Fruit fly (Drosophila melanogaster) whole organism, embryonic: ENCODE measurements around the gene Dif.

Experiments used
- Blimp-1 ChIP-seq: fragments of 200-800 bp; sonication (Bioruptor generic); optimal IDR thresholded peaks from 3 replicates; lab custom pipeline; 2018; ENCODE audit warnings: missing biosample characterization, missing genetic modification characterization, mild to moderate bottlenecking, moderate library complexity, missing genetic modification reagents
- BtbVII ChIP-seq: fragments of 200-800 bp; sonication (Bioruptor generic); optimal IDR thresholded peaks from 3 replicates; lab custom pipeline; 2017; ENCODE audit warnings: missing biosample characterization, mild to moderate bottlenecking, missing genetic modification characterization
- CG10431 ChIP-seq: fragments of 200-800 bp; sonication (Bioruptor generic); optimal IDR thresholded peaks from 3 replicates; lab custom pipeline; 2018; ENCODE audit warnings: missing biosample characterization, mild to moderate bottlenecking, missing genetic modification characterization
- CG12744 ChIP-seq: fragments of 200-800 bp; sonication (Bioruptor generic); optimal IDR thresholded peaks from 2 replicates; lab custom pipeline; 2016; ENCODE audit warnings: missing biosample characterization, missing genetic modification characterization
- CG12769 ChIP-seq: fragments of 200-800 bp; sonication (Bioruptor generic); optimal IDR thresholded peaks from 2 replicates; lab custom pipeline; 2019; ENCODE audit warnings: missing biosample characterization, mild to moderate bottlenecking, missing genetic modification characterization, moderate library complexity
- CG12942 ChIP-seq: fragments of 200-800 bp; sonication (Bioruptor generic); optimal IDR thresholded peaks from 3 replicates; lab custom pipeline; 2016; ENCODE audit warnings: missing biosample characterization, missing genetic modification characterization
- CG13123 ChIP-seq: fragments of 200-800 bp; sonication (Bioruptor generic); optimal IDR thresholded peaks from 2 replicates; lab custom pipeline; 2016; ENCODE audit warnings: missing biosample characterization, missing genetic modification characterization
- CG13775 ChIP-seq: fragments of 200-800 bp; sonication (Bioruptor generic); optimal IDR thresholded peaks from 3 replicates; lab custom pipeline; 2017; ENCODE audit warnings: missing biosample characterization, mild to moderate bottlenecking, missing genetic modification characterization
- CG15601 ChIP-seq: fragments of 200-800 bp; sonication (Bioruptor generic); optimal IDR thresholded peaks from 3 replicates; lab custom pipeline; 2019; ENCODE audit warnings: missing biosample characterization, mild to moderate bottlenecking, missing genetic modification characterization, moderate library complexity
- CG1602 ChIP-seq: fragments of 200-800 bp; sonication (Bioruptor generic); optimal IDR thresholded peaks from 3 replicates; lab custom pipeline; 2016; ENCODE audit warnings: missing biosample characterization, missing genetic modification characterization
- CG17568 ChIP-seq: fragments of 200-800 bp; sonication (Bioruptor generic); optimal IDR thresholded peaks from 2 replicates; lab custom pipeline; 2018; ENCODE audit warnings: missing biosample characterization, mild to moderate bottlenecking, missing genetic modification characterization, moderate library complexity
- CG17802 ChIP-seq: fragments of 200-800 bp; sonication (Bioruptor generic); optimal IDR thresholded peaks from 2 replicates; lab custom pipeline; 2018; ENCODE audit warnings: missing biosample characterization, mild to moderate bottlenecking, missing genetic modification characterization, moderate library complexity
- CG18764 ChIP-seq: fragments of 200-800 bp; sonication (Bioruptor generic); optimal IDR thresholded peaks from 3 replicates; lab custom pipeline; 2016; ENCODE audit warnings: missing biosample characterization, missing genetic modification characterization
- CG2129 ChIP-seq: fragments of 200-800 bp; sonication (Bioruptor generic); IDR thresholded peaks from 2 replicates; pipeline ENCODE4 v1.3.6; 2022; ENCODE audit warnings: missing biosample characterization, missing genetic modification characterization; ENCODE audit not compliant: partially characterized antibody
- CG3065 ChIP-seq: fragments of 200-800 bp; sonication (Bioruptor generic); optimal IDR thresholded peaks from 2 replicates; lab custom pipeline; 2016; ENCODE audit warnings: missing biosample characterization, missing genetic modification characterization
- CG3838 ChIP-seq: fragments of 200-800 bp; sonication (Bioruptor generic); optimal IDR thresholded peaks from 3 replicates; lab custom pipeline; 2016; ENCODE audit warnings: missing biosample characterization, missing genetic modification characterization
- CG42726 ChIP-seq: fragments of 200-800 bp; sonication (Bioruptor generic); IDR thresholded peaks from 2 replicates; pipeline ENCODE4 v1.3.6; 2022; ENCODE audit warnings: missing biosample characterization, missing genetic modification characterization; ENCODE audit not compliant: partially characterized antibody
- CG4730 ChIP-seq: fragments of 200-800 bp; sonication (Bioruptor generic); IDR thresholded peaks from 2 replicates; pipeline ENCODE4 v1.3.6; 2022; ENCODE audit warnings: missing biosample characterization, missing genetic modification characterization
- CG5180 ChIP-seq: fragments of 200-800 bp; sonication (Bioruptor generic); optimal IDR thresholded peaks from 3 replicates; lab custom pipeline; 2017; ENCODE audit warnings: missing biosample characterization, missing genetic modification characterization, mild to moderate bottlenecking, moderate library complexity, missing genetic modification reagents
- CG6272 ChIP-seq: fragments of 200-800 bp; sonication (Bioruptor generic); IDR thresholded peaks from 2 replicates; pipeline ENCODE4 v1.3.6; 2022; ENCODE audit warnings: missing biosample characterization, missing genetic modification characterization
- Dfd ChIP-seq, 2 experiments: fragments of >200 bp; optimal IDR thresholded peaks; 2 replicates each; lab custom pipeline; 2017; ENCODE audit warnings: missing biosample characterization in 2 of 2, missing genetic modification characterization in 2 of 2
- Dip3 ChIP-seq: fragments of 200-800 bp; sonication (Bioruptor generic); optimal IDR thresholded peaks from 3 replicates; lab custom pipeline; 2016; ENCODE audit warnings: missing biosample characterization, missing genetic modification characterization
- Drgx ChIP-seq: fragments of 200-800 bp; sonication (Bioruptor generic); IDR thresholded peaks from 2 replicates; pipeline ENCODE4 v1.3.6; 2022; ENCODE audit warnings: missing biosample characterization, missing genetic modification characterization
- H2.0 ChIP-seq: fragments of 200-800 bp; sonication (Bioruptor generic); IDR thresholded peaks from 2 replicates; pipeline ENCODE4 v1.3.6; 2022; ENCODE audit warnings: missing biosample characterization, missing genetic modification characterization
- HLH3B ChIP-seq: fragments of 200-800 bp; sonication (Bioruptor generic); IDR thresholded peaks from 2 replicates; pipeline ENCODE4 v1.3.6; 2022; ENCODE audit warnings: missing biosample characterization, missing genetic modification characterization
- Hr78 ChIP-seq, 2 experiments: fragments of 200-800 bp in 1 of 2; fragments of >200 bp in 1 of 2; sonication (Bioruptor generic) in 1 of 2; optimal IDR thresholded peaks; 2 replicates each; lab custom pipeline; 2017 to 2019; ENCODE audit warnings: missing biosample characterization in 2 of 2, missing genetic modification characterization in 2 of 2, mild to moderate bottlenecking in 1 of 2, moderate library complexity in 1 of 2
- MESR4 ChIP-seq: fragments of 200-800 bp; sonication (Bioruptor generic); optimal IDR thresholded peaks from 2 replicates; lab custom pipeline; 2018; ENCODE audit warnings: missing biosample characterization, mild to moderate bottlenecking, missing genetic modification characterization, moderate library complexity
- Mad ChIP-seq: fragments of 200-800 bp; sonication (Bioruptor generic); optimal IDR thresholded peaks from 2 replicates; lab custom pipeline; 2016; ENCODE audit warnings: missing biosample characterization, missing genetic modification characterization
- NC2β ChIP-seq: fragments of 200-800 bp; sonication (Bioruptor generic); optimal IDR thresholded peaks from 2 replicates; lab custom pipeline; 2016; ENCODE audit warnings: missing biosample characterization, missing genetic modification characterization
- Sox102F ChIP-seq: fragments of 200-800 bp; sonication (Bioruptor generic); optimal IDR thresholded peaks from 2 replicates; lab custom pipeline; 2018; ENCODE audit warnings: missing biosample characterization, mild to moderate bottlenecking, missing genetic modification characterization, moderate library complexity
- br ChIP-seq: fragments of >200 bp; optimal IDR thresholded peaks from 2 replicates; lab custom pipeline; 2017
- chif ChIP-seq, 2 experiments: fragments of 200-800 bp; sonication (Bioruptor generic); optimal IDR thresholded peaks; 3 replicates each; lab custom pipeline; 2016; ENCODE audit warnings: missing biosample characterization in 2 of 2, missing genetic modification characterization in 2 of 2
- chinmo ChIP-seq: fragments of 200-800 bp; sonication (Bioruptor generic); IDR thresholded peaks from 4 replicates; pipeline ENCODE4 v1.3.6; 2022; ENCODE audit warnings: missing biosample characterization, missing genetic modification characterization; ENCODE audit not compliant: partially characterized antibody
- danr ChIP-seq: fragments of 200-800 bp; sonication (Bioruptor generic); IDR thresholded peaks from 2 replicates; pipeline ENCODE4 v1.3.6; 2022; ENCODE audit warnings: missing biosample characterization, missing genetic modification characterization
- dati ChIP-seq: fragments of 200-800 bp; sonication (Bioruptor generic); IDR thresholded peaks from 2 replicates; pipeline ENCODE4 v1.3.6; 2022; ENCODE audit warnings: missing biosample characterization, missing genetic modification characterization
- dmrt99B ChIP-seq: fragments of 200-800 bp; sonication (Bioruptor generic); optimal IDR thresholded peaks from 2 replicates; lab custom pipeline; 2018; ENCODE audit warnings: missing biosample characterization, mild to moderate bottlenecking, missing genetic modification characterization, moderate library complexity
- ftz-f1 ChIP-seq: fragments of 200-800 bp; sonication (Bioruptor generic); optimal IDR thresholded peaks from 2 replicates; lab custom pipeline; 2016; ENCODE audit warnings: missing biosample characterization, missing genetic modification characterization
- ham ChIP-seq: fragments of 200-800 bp; sonication (Bioruptor generic); IDR thresholded peaks from 2 replicates; pipeline ENCODE4 v1.3.6; 2022; ENCODE audit warnings: missing biosample characterization, missing genetic modification characterization
- hb ChIP-seq: fragments of 200-800 bp; sonication (Bioruptor generic); IDR thresholded peaks from 3 replicates; pipeline ENCODE4 v1.3.6; 2022; ENCODE audit warnings: missing biosample characterization, missing genetic modification characterization; ENCODE audit not compliant: partially characterized antibody
- jigr1 ChIP-seq: fragments of 200-800 bp; sonication (Bioruptor generic); IDR thresholded peaks from 3 replicates; pipeline ENCODE4 v1.3.6; 2022; ENCODE audit warnings: missing biosample characterization, missing genetic modification characterization
- lbe ChIP-seq: fragments of 200-800 bp; sonication (Bioruptor generic); optimal IDR thresholded peaks from 2 replicates; lab custom pipeline; 2016; ENCODE audit warnings: missing biosample characterization, mild to moderate bottlenecking, missing genetic modification characterization
- lmd ChIP-seq: fragments of 200-800 bp; sonication (Bioruptor generic); IDR thresholded peaks from 2 replicates; pipeline ENCODE4 v1.3.6; 2022; ENCODE audit warnings: missing biosample characterization, missing genetic modification characterization
- luna ChIP-seq: fragments of 200-800 bp; sonication (Bioruptor generic); optimal IDR thresholded peaks from 2 replicates; lab custom pipeline; 2016; ENCODE audit warnings: missing biosample characterization, missing genetic modification characterization
- pho ChIP-seq: fragments of 200-800 bp; sonication (Bioruptor generic); optimal IDR thresholded peaks from 2 replicates; lab custom pipeline; 2016; ENCODE audit warnings: missing biosample characterization, missing genetic modification characterization
- slbo ChIP-seq: fragments of 200-800 bp; sonication (Bioruptor generic); IDR thresholded peaks from 2 replicates; pipeline ENCODE4 v1.3.6; 2022; ENCODE audit warnings: missing biosample characterization, missing genetic modification characterization
- sna ChIP-seq: fragments of 200-800 bp; sonication (Bioruptor generic); IDR thresholded peaks from 2 replicates; pipeline ENCODE4 v1.3.6; 2022; ENCODE audit warnings: missing biosample characterization, missing genetic modification characterization; ENCODE audit not compliant: partially characterized antibody
- stwl ChIP-seq: fragments of 200-800 bp; sonication (Bioruptor generic); optimal IDR thresholded peaks from 3 replicates; lab custom pipeline; 2018; ENCODE audit warnings: missing biosample characterization, mild to moderate bottlenecking, missing genetic modification characterization, moderate library complexity
- toy ChIP-seq: fragments of 200-800 bp; sonication (Bioruptor generic); IDR thresholded peaks from 2 replicates; pipeline ENCODE4 v1.3.6; 2022; ENCODE audit warnings: missing biosample characterization, missing genetic modification characterization
- trh ChIP-seq: fragments of 200-800 bp; sonication (Bioruptor generic); optimal IDR thresholded peaks from 2 replicates; lab custom pipeline; 2016; ENCODE audit warnings: missing biosample characterization, missing genetic modification characterization
- vfl ChIP-seq: fragments of 200-800 bp; sonication (Bioruptor generic); optimal IDR thresholded peaks from 2 replicates; lab custom pipeline; 2016; ENCODE audit warnings: missing biosample characterization, missing genetic modification characterization
- z ChIP-seq: fragments of 200-800 bp; sonication (Bioruptor generic); IDR thresholded peaks from 3 replicates; pipeline ENCODE4 v1.3.6; 2022; ENCODE audit warnings: missing biosample characterization, missing genetic modification characterization

The Dif gene

DNA sequence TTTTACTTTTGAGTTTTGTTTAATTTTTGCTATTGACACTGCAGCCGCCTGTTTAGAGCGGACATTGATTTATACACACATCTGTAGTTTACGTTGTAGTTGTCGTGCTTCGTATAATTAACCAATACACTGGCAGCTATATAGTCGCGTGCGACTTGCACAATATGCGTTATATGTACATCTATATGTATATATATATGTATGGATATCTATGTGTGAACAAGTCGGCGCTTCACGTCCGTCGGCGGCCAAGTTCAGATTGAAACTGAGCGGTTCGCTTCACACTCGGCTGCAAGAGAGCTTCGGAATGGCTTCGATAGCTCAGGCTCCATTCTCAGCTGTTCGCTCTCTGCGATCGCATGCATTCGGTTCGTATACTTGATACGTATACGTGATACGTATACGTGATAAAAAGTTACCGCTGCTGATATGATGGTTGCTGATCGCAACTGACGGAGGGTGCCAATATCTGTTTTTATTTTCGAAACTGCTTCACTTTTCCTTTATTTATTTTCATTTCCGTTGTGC lies 5.0 kb downstream of the Dif start (continued):
- TF ChIP-seq lmd (GFP tag; lab: Robert Waterston, UW) (no peak), trh (GFP tag; lab: Kevin White, UChicago) (no peak), vfl (GFP tag; lab: Kevin White, UChicago) (no peak), sna (GFP tag; lab: Robert Waterston, UW) (peak; percentile 48; the same call in 1 of the 2 replicates), hb (GFP tag; lab: Robert Waterston, UW) (no peak), dati (GFP tag; lab: Robert Waterston, UW) (no peak), chinmo (GFP tag; lab: Robert Waterston, UW) (peak; percentile 98), CG42726 (GFP tag; lab: Robert Waterston, UW) (no peak), Hr78 (GFP tag; optimal IDR thresholded peaks at IDR 0.05; lab: Kevin White, UChicago) (peak in 1 of 2 experiments; percentile 24), CG12942 (GFP tag; lab: Kevin White, UChicago) (no peak), jigr1 (no peak), danr (GFP tag; lab: Robert Waterston, UW) (no peak), Mad (GFP tag; lab: Kevin White, UChicago) (no peak), MESR4 (GFP tag; lab: Kevin White, UChicago) (no peak), CG3838 (no peak), CG12744 (GFP tag; lab: Kevin White, UChicago) (no peak), CG5180 (GFP tag; lab: Kevin White, UChicago) (peak; percentile 40), ftz-f1 (peak; percentile 44), slbo (peak; percentile 20; the same call in 1 of the 2 replicates), CG10431 (no peak), Dip3 (GFP tag; lab: Kevin White, UChicago) (no peak), H2.0 (GFP tag; lab: Robert Waterston, UW) (no peak), z (peak; percentile 33; the same call in 1 of the 3 replicates), CG13775 (GFP tag; lab: Kevin White, UChicago) (no peak), CG6272 (GFP tag; lab: Robert Waterston, UW) (no peak), NC2β (GFP tag; lab: Kevin White, UChicago) (no peak), CG2129 (GFP tag; lab: Robert Waterston, UW) (no peak), CG12769 (tag; lab: Kevin White, UChicago) (peak; percentile 24), CG13123 (GFP tag; lab: Kevin White, UChicago) (no peak), stwl (no peak), toy (no peak), Drgx (GFP tag; lab: Robert Waterston, UW) (peak; percentile 49; the same call in 1 of the 2 replicates), CG1602 (GFP tag; lab: Kevin White, UChicago) (no peak), chif (GFP tag; optimal IDR thresholded peaks at IDR 0.05; lab: Kevin White, UChicago) (no peak), CG15601 (tag; lab: Kevin White, UChicago) (no peak), CG17568 (no peak), lbe (GFP tag; lab: Kevin White, UChicago) (peak; percentile 42), luna (no peak), BtbVII (GFP tag; lab: Kevin White, UChicago) (no peak), ham (GFP tag; lab: Robert Waterston, UW) (no peak), CG18764 (GFP tag; lab: Kevin White, UChicago) (no peak), Sox102F (GFP tag; lab: Kevin White, UChicago) (peak; percentile 6), CG3065 (GFP tag; lab: Kevin White, UChicago) (no peak), CG17802 (tag; lab: Kevin White, UChicago) (no peak), pho (GFP tag; lab: Kevin White, UChicago) (no peak), Blimp-1 (GFP tag; lab: Kevin White, UChicago) (peak; percentile 7), HLH3B (GFP tag; lab: Robert Waterston, UW) (no peak; the same call in 1 of the 2 replicates), br (lab: Kevin White, UChicago) (no peak), dmrt99B (tag; lab: Kevin White, UChicago) (peak; percentile 28), CG4730 (GFP tag; lab: Robert Waterston, UW) (no peak), Dfd (GFP tag; optimal IDR thresholded peaks at IDR 0.05; lab: Kevin White, UChicago) (no peak)
